Fruit fly (Drosophila melanogaster) whole organism, wandering third instar larva: ENCODE data around the gene CG15601.

Source experiments
- Abd-B ChIP-seq: fragments of >200 bp; optimal IDR thresholded peaks from 2 replicates; lab custom pipeline; 2017; ENCODE audit warnings: missing biosample characterization, missing genetic modification characterization
- CG32264 ChIP-seq: fragments of 200-800 bp; sonication (Bioruptor generic); optimal IDR thresholded peaks from 2 replicates; lab custom pipeline; 2016; ENCODE audit warnings: missing biosample characterization, missing genetic modification characterization
- CG9705 ChIP-seq: fragments of 200-800 bp; sonication (Bioruptor generic); optimal IDR thresholded peaks from 2 replicates; lab custom pipeline; 2018; ENCODE audit warnings: missing biosample characterization, mild to moderate bottlenecking, missing genetic modification characterization
- CrebA ChIP-seq: fragments of 200-800 bp; sonication (Bioruptor generic); optimal IDR thresholded peaks from 2 replicates; lab custom pipeline; 2016; ENCODE audit warnings: missing biosample characterization, mild to moderate bottlenecking, missing genetic modification characterization, borderline replicate concordance
- Dif ChIP-seq: fragments of 200-275, 200-300 bp; sonication (Bioruptor generic); optimal IDR thresholded peaks from 2 replicates; lab custom pipeline; 2018; ENCODE audit warnings: missing biosample characterization, missing genetic modification characterization; ENCODE audit not compliant: partially characterized antibody
- HLH106 ChIP-seq: fragments of 200-800 bp; optimal IDR thresholded peaks from 3 replicates; lab custom pipeline; 2019; ENCODE audit warnings: missing biosample characterization, mild to moderate bottlenecking, missing genetic modification characterization, moderate library complexity
- Hnf4 ChIP-seq: fragments of 200-800 bp; sonication (Bioruptor generic); optimal IDR thresholded peaks from 2 replicates; lab custom pipeline; 2016; ENCODE audit warnings: missing biosample characterization, mild to moderate bottlenecking, missing genetic modification characterization
- Hr78 ChIP-seq: fragments of >200 bp; optimal IDR thresholded peaks from 2 replicates; lab custom pipeline; 2017; ENCODE audit warnings: missing biosample characterization, missing genetic modification characterization
- Hr83 ChIP-seq: fragments of 200-300 bp; sonication (Bioruptor generic); optimal IDR thresholded peaks from 2 replicates; lab custom pipeline; 2016; ENCODE audit warnings: missing biosample characterization, mild to moderate bottlenecking, missing genetic modification characterization, moderate library complexity; ENCODE audit not compliant: poor library complexity, severe bottlenecking
- Mio ChIP-seq: sonication (Bioruptor generic); optimal IDR thresholded peaks from 2 replicates; lab custom pipeline; 2016; ENCODE audit warnings: missing biosample characterization, missing genetic modification characterization
- Myc ChIP-seq: fragments of >200 bp; optimal IDR thresholded peaks from 2 replicates; lab custom pipeline; 2017
- OdsH ChIP-seq: fragments of 200-800 bp; sonication (Bioruptor generic); optimal IDR thresholded peaks from 2 replicates; lab custom pipeline; 2016; ENCODE audit warnings: missing biosample characterization, mild to moderate bottlenecking, missing genetic modification characterization
- Rel ChIP-seq, 2 experiments: fragments of 200-800 bp; sonication (Bioruptor generic) in 1 of 2; optimal IDR thresholded peaks; 2 replicates in 1 of 2; 3 replicates in 1 of 2; lab custom pipeline; 2016 to 2019; ENCODE audit warnings: mild to moderate bottlenecking in 2 of 2, missing biosample characterization in 2 of 2, missing genetic modification characterization in 2 of 2, moderate library complexity in 1 of 2
- Sp1 ChIP-seq: fragments of 200-800 bp; sonication (Bioruptor generic); optimal IDR thresholded peaks from 3 replicates; lab custom pipeline; 2019; ENCODE audit warnings: missing biosample characterization, mild to moderate bottlenecking, missing genetic modification characterization, moderate library complexity
- Vsx2 ChIP-seq: fragments of 200-300, 225-300 bp; sonication (Bioruptor generic); optimal IDR thresholded peaks from 2 replicates; lab custom pipeline; 2018; ENCODE audit warnings: missing biosample characterization, missing genetic modification characterization; ENCODE audit not compliant: partially characterized antibody
- br ChIP-seq: fragments of 200-800 bp; sonication (Bioruptor generic); optimal IDR thresholded peaks from 2 replicates; lab custom pipeline; 2016; ENCODE audit warnings: missing biosample characterization, missing genetic modification characterization
- brk ChIP-seq: fragments of 200-800 bp; sonication (Bioruptor generic); optimal IDR thresholded peaks from 2 replicates; lab custom pipeline; 2016; ENCODE audit warnings: missing biosample characterization, mild to moderate bottlenecking, missing genetic modification characterization
- dmrt93B ChIP-seq: fragments of 200-800 bp; sonication (Bioruptor generic); optimal IDR thresholded peaks from 2 replicates; lab custom pipeline; 2018; ENCODE audit warnings: missing biosample characterization, mild to moderate bottlenecking, missing genetic modification characterization
- dsf ChIP-seq: sonication (Bioruptor generic); optimal IDR thresholded peaks from 2 replicates; lab custom pipeline; 2016; ENCODE audit warnings: missing biosample characterization, missing genetic modification characterization, borderline replicate concordance
- ey ChIP-seq: fragments of 200-800 bp; sonication (Bioruptor generic); optimal IDR thresholded peaks from 2 replicates; lab custom pipeline; 2016; ENCODE audit warnings: missing biosample characterization, missing genetic modification characterization
- foxo ChIP-seq, 2 experiments: fragments of 200-800 bp; sonication (Bioruptor generic); optimal IDR thresholded peaks; 2 replicates in 1 of 2; 3 replicates in 1 of 2; lab custom pipeline; 2016 to 2017; ENCODE audit warnings: missing biosample characterization in 2 of 2, missing genetic modification characterization in 2 of 2
- fru ChIP-seq: fragments of 200-800 bp; sonication (Bioruptor generic); optimal IDR thresholded peaks from 3 replicates; lab custom pipeline; 2016; ENCODE audit warnings: missing biosample characterization, mild to moderate bottlenecking, missing genetic modification characterization
- h ChIP-seq: fragments of 200-800 bp; sonication (Bioruptor generic); optimal IDR thresholded peaks from 3 replicates; lab custom pipeline; 2016; ENCODE audit warnings: missing biosample characterization, mild to moderate bottlenecking, missing genetic modification characterization
- jim ChIP-seq: fragments of 175-275, 200-325 bp; sonication (Bioruptor generic); optimal IDR thresholded peaks from 2 replicates; lab custom pipeline; 2016; ENCODE audit warnings: missing biosample characterization, mild to moderate bottlenecking, missing genetic modification characterization
- lola ChIP-seq: fragments of >200 bp; optimal IDR thresholded peaks from 2 replicates; lab custom pipeline; 2017; ENCODE audit warnings: missing biosample characterization, missing genetic modification characterization
- pan ChIP-seq: fragments of >200 bp; optimal IDR thresholded peaks from 2 replicates; lab custom pipeline; 2017
- psq ChIP-seq: fragments of 200-800 bp; sonication (Bioruptor generic); optimal IDR thresholded peaks from 3 replicates; lab custom pipeline; 2017; ENCODE audit warnings: missing biosample characterization, mild to moderate bottlenecking, missing genetic modification characterization, moderate library complexity
- rgr ChIP-seq: fragments of 200-800 bp; sonication (Bioruptor generic); optimal IDR thresholded peaks from 3 replicates; lab custom pipeline; 2016; ENCODE audit warnings: missing biosample characterization, mild to moderate bottlenecking, missing genetic modification characterization
- sage ChIP-seq: fragments of 200-800 bp; sonication (Bioruptor generic); optimal IDR thresholded peaks from 2 replicates; lab custom pipeline; 2016; ENCODE audit warnings: missing biosample characterization, mild to moderate bottlenecking, missing genetic modification characterization
- sv ChIP-seq: fragments of 200-800 bp; sonication (Bioruptor generic); optimal IDR thresholded peaks from 3 replicates; lab custom pipeline; 2016; ENCODE audit warnings: missing biosample characterization, missing genetic modification characterization
- tai ChIP-seq: sonication (Bioruptor generic); optimal IDR thresholded peaks from 2 replicates; lab custom pipeline; 2016; ENCODE audit warnings: missing biosample characterization, missing genetic modification characterization
- usp ChIP-seq: fragments of >200 bp; optimal IDR thresholded peaks from 2 replicates; lab custom pipeline; 2017; ENCODE audit warnings: missing biosample characterization, missing genetic modification characterization
- woc ChIP-seq: sonication (Bioruptor generic); optimal IDR thresholded peaks from 2 replicates; lab custom pipeline; 2016; ENCODE audit warnings: missing biosample characterization, mild to moderate bottlenecking, missing genetic modification characterization

Gene CG15601

DNA sequence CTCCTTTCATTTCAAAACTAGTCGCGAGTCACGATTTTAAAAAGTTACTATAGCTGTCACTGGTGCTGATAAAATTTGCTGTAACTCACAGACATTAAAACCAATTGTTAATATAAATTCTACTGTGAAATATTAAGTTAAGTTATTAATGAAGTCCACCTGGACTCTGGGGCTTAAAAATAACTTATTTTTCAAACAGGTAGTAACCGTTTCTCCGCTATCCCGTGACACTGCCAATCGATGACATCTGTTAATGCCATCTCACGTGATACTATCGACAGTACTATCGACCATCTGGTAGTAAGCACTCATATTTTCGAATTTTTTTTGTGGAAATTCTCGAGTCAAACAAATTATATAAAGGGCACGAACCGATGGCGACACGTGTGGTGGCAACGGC lies 23.5 kb downstream of the CG15601 start, which contains the start of the genes CG12379 and MagR (continued):
- TF ChIP-seq ey (GFP tag; lab: Kevin White, UChicago) (peak; percentile 57), Hr83 (GFP tag; lab: Kevin White, UChicago) (no peak), psq (GFP tag; lab: Kevin White, UChicago) (peak; percentile 32), dsf (no peak), usp (GFP tag; lab: Kevin White, UChicago) (no peak), dmrt93B (GFP tag; lab: Kevin White, UChicago) (no peak), CrebA (GFP tag; lab: Kevin White, UChicago) (no peak), woc (peak; percentile 88), Vsx2 (GFP tag; lab: Kevin White, UChicago) (no peak), Myc (peak; percentile 68), Hnf4 (GFP tag; lab: Kevin White, UChicago) (no peak)

DNA sequence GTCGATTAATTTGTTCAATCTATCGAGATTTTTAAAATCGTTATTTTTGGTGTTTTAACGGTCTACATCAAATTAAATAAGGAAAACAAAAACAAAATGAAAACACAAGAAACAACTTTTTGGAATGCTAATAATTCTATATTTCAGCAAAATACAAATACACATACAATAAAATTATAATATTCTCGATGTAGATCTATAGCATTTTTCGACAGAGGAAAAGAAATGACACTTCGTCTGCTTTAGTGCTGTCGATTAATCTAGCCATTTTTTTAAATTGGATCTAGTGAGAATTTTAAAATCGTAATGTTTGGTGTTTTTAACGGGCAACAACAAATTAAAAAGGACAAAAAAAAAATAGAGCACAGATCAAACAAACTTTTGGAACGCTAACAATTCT lies 26.7 kb downstream of the CG15601 start, which contains the start of gene Arp6:
Gene Arp6, minus strand, starts transcription at position 11 of the 400 bp plus-strand sequence.
- TF ChIP-seq Mio (GFP tag; lab: Kevin White, UChicago) (no peak), Myc (peak; percentile 81), tai (no peak), Vsx2 (GFP tag; lab: Kevin White, UChicago) (no peak), HLH106 (tag; lab: Kevin White, UChicago) (peak; percentile 5), pan (lab: Kevin White, UChicago) (no peak), Hnf4 (GFP tag; lab: Kevin White, UChicago) (no peak), lola (GFP tag; lab: Kevin White, UChicago) (no peak), woc (peak; percentile 37), Hr78 (GFP tag; lab: Kevin White, UChicago) (no peak), sage (GFP tag; lab: Kevin White, UChicago) (no peak)

DNA sequence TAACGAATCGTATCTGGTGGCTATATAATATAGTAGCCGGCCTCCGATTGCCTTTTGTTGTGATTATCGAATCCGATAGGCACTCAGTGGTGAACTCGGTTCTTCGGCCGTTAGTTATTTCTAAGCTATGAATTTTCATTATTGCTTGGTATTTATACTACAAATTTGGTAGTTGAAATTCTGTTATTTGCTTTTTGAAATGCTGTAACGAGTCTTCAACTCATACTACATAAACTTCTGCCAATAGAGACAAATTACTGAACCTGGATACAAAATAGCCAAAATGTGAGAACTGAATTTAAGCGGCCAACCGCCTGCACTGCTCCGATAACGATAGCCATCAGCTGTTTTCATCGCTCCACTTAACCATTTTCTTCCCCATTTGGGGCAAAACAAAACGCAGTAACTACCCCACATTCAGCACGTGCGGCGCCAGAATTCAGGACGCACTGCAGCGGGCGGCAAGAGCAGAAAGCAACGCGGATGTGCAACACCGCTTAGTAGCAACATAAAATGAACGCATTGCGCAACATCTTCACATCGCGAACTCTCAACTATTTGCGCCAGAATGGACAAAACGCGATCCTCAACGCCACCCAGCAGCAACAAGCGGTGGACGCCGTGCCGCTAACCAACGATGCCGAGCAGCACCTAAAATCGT lies 28.6 kb downstream of the CG15601 start, which contains the start of the genes CG11679 and CG8206:
Gene CG11679, minus strand, starts transcription at position 65 of the 661 bp plus-strand sequence.
Gene CG8206, plus strand, starts transcription at position 341 of the 661 bp plus-strand sequence.
- peak; percentile 61 for TF ChIP-seq rgr (GFP tag; lab: Kevin White, UChicago)
- TF ChIP-seq Hr83 (GFP tag; lab: Kevin White, UChicago), result no peak
- TF ChIP-seq Sp1 (GFP tag; lab: Kevin White, UChicago), result peak; percentile 55
- TF ChIP-seq OdsH (GFP tag; lab: Kevin White, UChicago), result peak; percentile 31
- TF ChIP-seq Dif (GFP tag; lab: Kevin White, UChicago), result no peak
- peak; percentile 61 for TF ChIP-seq CG9705 (GFP tag; lab: Kevin White, UChicago)
- peak; percentile 37 for TF ChIP-seq br (GFP tag; lab: Kevin White, UChicago)
- no peak for TF ChIP-seq brk (GFP tag; lab: Kevin White, UChicago)
- TF ChIP-seq HLH106 (tag; lab: Kevin White, UChicago), result peak; percentile 78
- peak; percentile 97 for TF ChIP-seq Myc
- TF ChIP-seq h (GFP tag; lab: Kevin White, UChicago), result peak; percentile 63
- TF ChIP-seq Mio (GFP tag; lab: Kevin White, UChicago), result no peak
- TF ChIP-seq Rel (GFP tag; optimal IDR thresholded peaks at IDR 0.05; lab: Kevin White, UChicago), result no peak
- peak; percentile 61 for TF ChIP-seq Rel (tag; optimal IDR thresholded peaks at IDR 0.05; lab: Kevin White, UChicago)
- TF ChIP-seq woc, result peak; percentile 86
- TF ChIP-seq Abd-B (GFP tag; lab: Kevin White, UChicago), result no peak
- no peak for TF ChIP-seq Hnf4 (GFP tag; lab: Kevin White, UChicago)
- TF ChIP-seq fru, result peak; percentile 62
- no peak for TF ChIP-seq lola (GFP tag; lab: Kevin White, UChicago)
- TF ChIP-seq ey (GFP tag; lab: Kevin White, UChicago), result peak; percentile 36
- TF ChIP-seq psq (GFP tag; lab: Kevin White, UChicago), result peak; percentile 43
- TF ChIP-seq pan (lab: Kevin White, UChicago), result no peak
- TF ChIP-seq foxo (GFP tag; optimal IDR thresholded peaks at IDR 0.05; lab: Kevin White, UChicago), result peak in 1 of 2 experiments; percentile 72
- TF ChIP-seq sv, result no peak
- no peak for TF ChIP-seq CG32264 (GFP tag; lab: Kevin White, UChicago)
- TF ChIP-seq jim, result no peak
